Worm (Caenorhabditis elegans) whole organism, mixed stage, embryonic: ENCODE measurements around the gene pros-1.

Experiments used
- M03D4.4 ChIP-seq: sonication (generic microtip); optimal IDR thresholded peaks from 2 replicates; lab custom pipeline; 2017; ENCODE audit warnings: mild to moderate bottlenecking, missing genetic modification characterization, missing compliant biosample characterization
- bed-3 ChIP-seq: fragments of 200-800 bp; sonication (Bioruptor generic); optimal IDR thresholded peaks from 3 replicates; lab custom pipeline; 2018; ENCODE audit warnings: mild to moderate bottlenecking, missing genetic modification characterization, moderate library complexity, missing compliant biosample characterization
- blmp-1 ChIP-seq: fragments of 150-350 bp; optimal IDR thresholded peaks from 2 replicates; lab custom pipeline; 2014; ENCODE audit warnings: missing biosample characterization, missing genetic modification characterization
- ceh-83 ChIP-seq: fragments of 200-800 bp; sonication (Bioruptor generic); optimal IDR thresholded peaks from 2 replicates; lab custom pipeline; 2018; ENCODE audit warnings: mild to moderate bottlenecking, missing genetic modification characterization, missing compliant biosample characterization
- ces-1 ChIP-seq: fragments of 150-350 bp; optimal IDR thresholded peaks from 2 replicates; lab custom pipeline; 2014; ENCODE audit warnings: missing biosample characterization, missing genetic modification reagents, missing genetic modification characterization
- elt-3 ChIP-seq: fragments of 150-350 bp; optimal IDR thresholded peaks from 2 replicates; lab custom pipeline; 2014; ENCODE audit warnings: missing biosample characterization, missing genetic modification characterization
- ham-2 ChIP-seq: fragments of 200-800 bp; sonication (Bioruptor generic); optimal IDR thresholded peaks from 2 replicates; lab custom pipeline; 2018; ENCODE audit warnings: mild to moderate bottlenecking, missing genetic modification characterization, missing compliant biosample characterization
- nhr-237 ChIP-seq: fragments of 150-350 bp; optimal IDR thresholded peaks from 2 replicates; lab custom pipeline; 2014; ENCODE audit warnings: missing biosample characterization, missing genetic modification characterization
- nhr-28 ChIP-seq: fragments of 150-350 bp; optimal IDR thresholded peaks from 2 replicates; lab custom pipeline; 2014; ENCODE audit warnings: missing biosample characterization, missing genetic modification characterization
- pha-4 ChIP-seq: fragments of 150-350 bp; optimal IDR thresholded peaks from 2 replicates; lab custom pipeline; 2018; ENCODE audit warnings: missing biosample characterization, missing genetic modification reagents, missing genetic modification characterization
- sem-2 ChIP-seq: fragments of 200-800 bp; sonication (Bioruptor generic); optimal IDR thresholded peaks from 2 replicates; lab custom pipeline; 2018; ENCODE audit warnings: mild to moderate bottlenecking, missing genetic modification characterization, missing compliant biosample characterization
- snpc-4 ChIP-seq: fragments of 150-350 bp; optimal IDR thresholded peaks from 2 replicates; lab custom pipeline; 2014; ENCODE audit warnings: missing biosample characterization, missing genetic modification characterization
- unc-62 ChIP-seq: fragments of 150-350 bp; optimal IDR thresholded peaks from 2 replicates; lab custom pipeline; 2014; ENCODE audit warnings: missing biosample characterization, missing genetic modification reagents, missing genetic modification characterization

- TF ChIP-seq nhr-28 (tag; lab: Kevin White, UChicago) (no peak), nhr-237 (tag; lab: Kevin White, UChicago) (no peak), snpc-4 (tag; lab: Kevin White, UChicago) (no peak), unc-62 (GFP tag; lab: Kevin White, UChicago) (no peak), ceh-83 (GFP tag; lab: Kevin White, UChicago) (no peak), ham-2 (GFP tag; lab: Kevin White, UChicago) (no peak), ces-1 (GFP tag; lab: Kevin White, UChicago) (no peak), pha-4 (peak; percentile 13), sem-2 (GFP tag; lab: Kevin White, UChicago) (no peak), elt-3 (no peak), bed-3 (GFP tag; lab: Kevin White, UChicago) (no peak), M03D4.4 (no peak), blmp-1 (tag; lab: Kevin White, UChicago) (no peak)
These were observed 33.9 kb downstream of the pros-1 start, which contains the start of gene plk-1 for ce11 chrIII:8100960-8101359.
